Fruit fly (Drosophila melanogaster): ENCODE measurements around the gene CG11537.
A peak's percentile ranks its signal among the peaks of the same experiment; 100 is the strongest.

The CG11537 gene

DNA sequence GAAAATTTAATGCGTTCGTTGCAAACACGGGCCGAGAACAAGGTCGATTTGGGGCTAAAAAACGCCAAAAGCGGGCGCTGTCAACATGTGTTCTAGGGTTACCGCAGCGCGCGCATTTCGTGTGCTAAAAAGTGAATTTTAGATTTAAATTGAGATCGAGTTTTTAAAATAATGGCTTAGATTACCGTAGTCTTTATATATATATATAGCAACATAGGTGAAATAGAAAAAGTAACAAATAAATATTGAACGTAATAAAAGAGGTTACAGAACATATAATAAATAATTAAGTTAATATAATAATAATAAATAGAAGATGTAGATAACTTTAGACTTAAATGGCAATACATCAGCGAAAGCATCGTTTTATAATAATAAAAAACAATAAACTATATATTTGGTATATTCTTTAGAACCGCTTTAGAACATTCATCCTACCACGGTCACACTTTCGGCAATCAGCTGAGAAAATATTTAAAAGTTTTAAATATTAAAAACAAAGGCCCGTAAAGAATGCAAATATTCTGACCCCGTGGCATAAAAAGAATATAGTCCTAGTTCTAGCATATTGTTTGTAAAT, at the start of gene CG11537, which contains the start of gene Alg2:
TSS of gene CG11537 (minus strand) at position 75 of the 580 bp plus-strand sequence.
TSS of gene Alg2 (plus strand) at position 426 of the 580 bp plus-strand sequence.
- TF ChIP-seq EcR (GFP tag; optimal IDR thresholded peaks at IDR 0.05) (no peak), CG15710 (tag; optimal IDR thresholded peaks at IDR 0.05) (peak; percentile 50), CG4496 (GFP tag; IDR thresholded peaks at IDR 0.05) (peak; percentile 32; the same call in 1 of the 3 replicates), CG10348 (GFP tag; IDR thresholded peaks at IDR 0.05) (no peak), rn (GFP tag; IDR thresholded peaks at IDR 0.05) (no peak), Ets98B (GFP tag; IDR thresholded peaks at IDR 0.05) (peak; percentile 25; the same call in 1 of the 2 replicates)

DNA sequence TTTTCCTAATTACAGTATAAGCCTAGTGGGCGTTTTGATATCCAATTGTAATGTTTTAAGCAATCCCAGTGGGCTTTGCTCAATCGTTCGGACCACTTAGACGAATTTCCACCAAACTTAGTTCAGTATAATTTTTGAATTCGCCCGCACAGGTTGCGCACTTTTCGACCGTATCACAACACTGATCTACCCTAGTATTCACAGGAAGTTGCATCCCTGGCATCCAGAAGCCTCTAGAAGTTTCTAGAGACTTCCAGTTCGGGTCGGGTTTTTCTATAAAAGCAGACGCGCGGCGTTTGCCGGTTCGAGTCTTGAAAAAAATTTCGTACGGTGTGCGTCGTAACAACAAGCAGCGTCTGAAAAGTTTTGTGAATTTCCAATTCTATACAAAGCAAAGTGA, 49.7 kb upstream of the CG11537 start, which contains the start of gene Hsp83:
TSS of gene Hsp83 (plus strand) at position 58 of the 400 bp plus-strand sequence.
- TF ChIP-seq gl (tag; optimal IDR thresholded peaks at IDR 0.05) (peak; percentile 95), CG8301 (tag; optimal IDR thresholded peaks at IDR 0.05) (no peak), CG17806 (tag; optimal IDR thresholded peaks at IDR 0.05) (peak; percentile 65), Snoo (tag; optimal IDR thresholded peaks at IDR 0.05) (peak; percentile 97), CG4496 (GFP tag; IDR thresholded peaks at IDR 0.05) (peak; percentile 95), CG32121 (GFP tag; IDR thresholded peaks at IDR 0.05) (peak; percentile 87), Pif1B (GFP tag; optimal IDR thresholded peaks at IDR 0.05) (peak; percentile 92), CG9948 (tag; optimal IDR thresholded peaks at IDR 0.05) (peak; percentile 58), CG12605 (GFP tag; IDR thresholded peaks at IDR 0.05) (peak; percentile 94), EcR (GFP tag; optimal IDR thresholded peaks at IDR 0.05) (peak; percentile 22), CG8159 (tag; optimal IDR thresholded peaks at IDR 0.05) (peak; percentile 72), CG15710 (tag; optimal IDR thresholded peaks at IDR 0.05) (peak; percentile 76), rn (GFP tag; IDR thresholded peaks at IDR 0.05) (no peak), D1 (tag; optimal IDR thresholded peaks at IDR 0.05) (no peak), CG34367 (tag; optimal IDR thresholded peaks at IDR 0.05) (peak; percentile 89), Pif1A (GFP tag; optimal IDR thresholded peaks at IDR 0.05) (peak; percentile 96), CG13204 (GFP tag; optimal IDR thresholded peaks at IDR 0.05) (peak; percentile 95), CG14655 (GFP tag; optimal IDR thresholded peaks at IDR 0.05) (no peak), Ets98B (GFP tag; IDR thresholded peaks at IDR 0.05) (peak; percentile 94), fd96Ca (GFP tag; IDR thresholded peaks at IDR 0.05) (peak; percentile 72; the same call in 2 of the 3 replicates), CG10348 (GFP tag; IDR thresholded peaks at IDR 0.05) (no peak)

DNA sequence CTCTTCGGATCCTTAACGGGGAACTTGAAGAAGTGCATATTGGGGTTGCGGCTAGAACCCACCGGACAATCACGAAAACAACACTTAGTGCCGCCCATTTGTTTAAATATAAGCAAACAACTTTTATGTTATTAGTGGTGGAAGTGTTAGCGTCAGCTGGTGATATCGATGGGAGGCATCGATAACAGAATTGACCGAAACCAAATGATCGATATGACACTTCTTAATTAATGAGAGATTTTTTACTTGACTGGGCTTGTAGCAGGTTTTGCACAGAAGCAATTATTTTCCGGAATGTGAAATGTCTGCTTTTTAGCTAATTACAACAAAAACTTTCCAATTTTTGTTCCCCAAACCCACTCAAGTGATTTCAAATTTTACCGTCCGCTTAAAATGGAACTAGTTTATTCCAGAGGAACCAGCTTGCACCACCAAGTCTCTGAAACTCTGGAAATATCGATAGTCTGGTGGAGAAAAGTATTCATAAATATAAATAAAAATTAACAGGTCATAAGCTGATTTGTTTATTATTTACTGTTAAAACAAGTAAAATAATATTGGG, 49.2 kb upstream of the CG11537 start, which contains the start of gene CG14965:
TSS of gene CG14965 (minus strand) at position 159 of the 562 bp plus-strand sequence.
- no peak for TF ChIP-seq CG8159 (tag; optimal IDR thresholded peaks at IDR 0.05)

DNA sequence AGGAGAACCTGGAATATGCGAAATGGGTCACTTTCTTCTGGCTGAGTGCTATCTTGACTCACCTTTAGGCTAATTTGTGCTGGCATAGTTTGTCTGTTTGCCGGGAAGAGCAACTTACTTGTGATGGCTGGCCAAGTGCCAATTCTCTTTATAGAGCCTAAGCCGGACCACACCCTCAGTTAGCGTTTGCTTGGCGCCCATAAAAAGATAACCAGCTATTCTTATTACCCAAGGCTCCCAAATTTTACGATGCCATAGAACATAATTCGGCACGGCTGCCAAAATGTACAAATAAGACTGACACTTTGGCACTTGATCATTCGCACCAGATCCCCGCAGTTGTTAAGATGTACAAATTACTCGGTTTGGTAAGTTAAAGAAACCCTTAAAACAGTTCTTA, 46.4 kb upstream of the CG11537 start, which contains the start of the genes CG42525 and CG14958:
TSS of gene CG42525 (minus strand) at position 101 of the 400 bp plus-strand sequence.
TSS of gene CG14958 (plus strand) at position 332 of the 400 bp plus-strand sequence.
- TF ChIP-seq rn (GFP tag; IDR thresholded peaks at IDR 0.05) = no peak
- no peak for TF ChIP-seq Ets98B (GFP tag; IDR thresholded peaks at IDR 0.05)
- TF ChIP-seq CG34367 (tag; optimal IDR thresholded peaks at IDR 0.05) = no peak
- no peak for TF ChIP-seq gl (tag; optimal IDR thresholded peaks at IDR 0.05)
- no peak for TF ChIP-seq Snoo (tag; optimal IDR thresholded peaks at IDR 0.05)
- no peak for TF ChIP-seq CG9948 (tag; optimal IDR thresholded peaks at IDR 0.05)
- no peak for TF ChIP-seq CG10348 (GFP tag; IDR thresholded peaks at IDR 0.05)
- no peak for TF ChIP-seq Pif1B (GFP tag; optimal IDR thresholded peaks at IDR 0.05)
- TF ChIP-seq fd96Ca (GFP tag; IDR thresholded peaks at IDR 0.05) = no peak
- TF ChIP-seq CG14655 (GFP tag; optimal IDR thresholded peaks at IDR 0.05) = no peak
- no peak for TF ChIP-seq CG32121 (GFP tag; IDR thresholded peaks at IDR 0.05)
- no peak for TF ChIP-seq CG13204 (GFP tag; optimal IDR thresholded peaks at IDR 0.05)
- TF ChIP-seq Pif1A (GFP tag; optimal IDR thresholded peaks at IDR 0.05) = no peak
- TF ChIP-seq D1 (tag; optimal IDR thresholded peaks at IDR 0.05) = no peak
- no peak for TF ChIP-seq EcR (GFP tag; optimal IDR thresholded peaks at IDR 0.05)

DNA sequence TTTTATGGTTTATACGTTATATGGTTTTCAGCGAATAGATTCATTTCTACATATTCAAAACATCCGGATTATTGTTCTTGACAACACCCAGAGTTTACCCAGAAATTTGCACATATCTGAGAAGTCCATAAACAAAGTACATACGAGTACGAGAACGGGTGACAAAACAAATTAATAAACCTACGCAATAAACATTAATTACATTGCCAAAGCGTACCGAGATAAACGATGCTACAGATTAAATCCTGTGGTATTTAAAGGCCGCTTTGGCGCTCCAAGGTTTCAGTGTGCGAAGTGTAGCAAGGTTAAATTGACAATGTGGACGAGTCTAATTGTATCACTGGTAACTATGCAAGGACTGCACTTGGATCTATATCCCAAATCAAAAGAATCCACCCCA, 44.0 kb upstream of the CG11537 start, which contains the start of gene CG14957:
TSS of gene CG14957 (plus strand) at position 301 of the 400 bp plus-strand sequence.
- TF ChIP-seq CG8301 (tag; optimal IDR thresholded peaks at IDR 0.05) (no peak), Pif1B (GFP tag; optimal IDR thresholded peaks at IDR 0.05) (no peak), Pif1A (GFP tag; optimal IDR thresholded peaks at IDR 0.05) (no peak), Ets98B (GFP tag; IDR thresholded peaks at IDR 0.05) (no peak), CG17806 (tag; optimal IDR thresholded peaks at IDR 0.05) (no peak), EcR (GFP tag; optimal IDR thresholded peaks at IDR 0.05) (no peak), fd96Ca (GFP tag; IDR thresholded peaks at IDR 0.05) (no peak), CG12605 (GFP tag; IDR thresholded peaks at IDR 0.05) (no peak), CG13204 (GFP tag; optimal IDR thresholded peaks at IDR 0.05) (no peak), CG14655 (GFP tag; optimal IDR thresholded peaks at IDR 0.05) (no peak), Snoo (tag; optimal IDR thresholded peaks at IDR 0.05) (no peak), D1 (tag; optimal IDR thresholded peaks at IDR 0.05) (no peak), CG34367 (tag; optimal IDR thresholded peaks at IDR 0.05) (no peak), CG8159 (tag; optimal IDR thresholded peaks at IDR 0.05) (no peak), CG32121 (GFP tag; IDR thresholded peaks at IDR 0.05) (no peak)

DNA sequence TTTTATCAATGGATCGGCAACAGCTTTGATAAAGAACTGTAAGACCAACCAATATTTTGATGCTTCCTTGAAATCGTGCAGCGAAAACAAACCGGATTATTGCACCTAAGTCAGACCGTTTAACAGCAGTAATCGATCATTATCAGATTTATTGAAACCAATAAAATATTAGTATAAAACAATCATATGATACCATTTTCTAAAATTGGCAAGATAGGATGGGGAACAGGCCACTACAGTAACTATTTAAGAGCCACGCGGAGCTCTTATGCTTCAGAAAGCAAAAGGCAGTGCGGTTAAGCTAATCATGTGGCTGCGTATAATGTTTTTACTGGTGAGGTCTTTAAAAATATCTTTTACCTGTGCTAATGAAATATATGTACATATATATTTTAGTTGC, 43.1 kb upstream of the CG11537 start, which contains the start of gene CG32284:
TSS of gene CG32284 (plus strand) at position 301 of the 400 bp plus-strand sequence.
- TF ChIP-seq Ets98B (GFP tag; IDR thresholded peaks at IDR 0.05) (no peak), CG12605 (GFP tag; IDR thresholded peaks at IDR 0.05) (no peak), CG10348 (GFP tag; IDR thresholded peaks at IDR 0.05) (no peak), Pif1A (GFP tag; optimal IDR thresholded peaks at IDR 0.05) (no peak), gl (tag; optimal IDR thresholded peaks at IDR 0.05) (no peak), D1 (tag; optimal IDR thresholded peaks at IDR 0.05) (no peak), CG32121 (GFP tag; IDR thresholded peaks at IDR 0.05) (no peak), CG17806 (tag; optimal IDR thresholded peaks at IDR 0.05) (no peak), CG14655 (GFP tag; optimal IDR thresholded peaks at IDR 0.05) (no peak), CG15710 (tag; optimal IDR thresholded peaks at IDR 0.05) (no peak), CG8301 (tag; optimal IDR thresholded peaks at IDR 0.05) (no peak), CG13204 (GFP tag; optimal IDR thresholded peaks at IDR 0.05) (no peak)
